Fruit fly (Drosophila melanogaster) whole organism, embryonic: ENCODE results near the gene Psa.
A peak's percentile ranks its signal among the peaks of the same experiment; 100 is the strongest.

Experiments used
- CG10267 ChIP-seq: fragments of 200-800 bp; sonication (Bioruptor generic); optimal IDR thresholded peaks from 2 replicates; lab custom pipeline; 2018; ENCODE audit warnings: missing biosample characterization, mild to moderate bottlenecking, missing genetic modification characterization, moderate library complexity
- CG10431 ChIP-seq: fragments of 200-800 bp; sonication (Bioruptor generic); optimal IDR thresholded peaks from 3 replicates; lab custom pipeline; 2018; ENCODE audit warnings: missing biosample characterization, mild to moderate bottlenecking, missing genetic modification characterization
- CG11085 ChIP-seq: fragments of 200-800 bp; sonication (Bioruptor generic); IDR thresholded peaks from 2 replicates; pipeline ENCODE4 v1.3.6; 2022; ENCODE audit warnings: missing biosample characterization, missing genetic modification characterization
- CG12155 ChIP-seq: fragments of 200-800 bp; sonication (Bioruptor generic); optimal IDR thresholded peaks from 3 replicates; lab custom pipeline; 2016; ENCODE audit warnings: missing biosample characterization, missing genetic modification characterization
- CG1233 ChIP-seq: fragments of 200-800 bp; sonication (Bioruptor generic); optimal IDR thresholded peaks from 4 replicates; lab custom pipeline; 2018; ENCODE audit warnings: missing biosample characterization, mild to moderate bottlenecking, missing genetic modification characterization
- CG13624 ChIP-seq: fragments of 200-800 bp; sonication (Bioruptor generic); optimal IDR thresholded peaks from 2 replicates; lab custom pipeline; 2016; ENCODE audit warnings: missing biosample characterization, missing genetic modification characterization
- CG13894 ChIP-seq: fragments of 200-800 bp; sonication (Bioruptor generic); optimal IDR thresholded peaks from 3 replicates; lab custom pipeline; 2018; ENCODE audit warnings: missing biosample characterization, mild to moderate bottlenecking, missing genetic modification characterization, moderate library complexity
- CG1602 ChIP-seq: fragments of 200-800 bp; sonication (Bioruptor generic); optimal IDR thresholded peaks from 3 replicates; lab custom pipeline; 2016; ENCODE audit warnings: missing biosample characterization, missing genetic modification characterization
- CG16863 ChIP-seq: fragments of 200-800 bp; sonication (Bioruptor generic); optimal IDR thresholded peaks from 3 replicates; lab custom pipeline; 2016; ENCODE audit warnings: missing biosample characterization, missing genetic modification characterization
- CG17186 ChIP-seq: fragments of 200-800 bp; sonication (Bioruptor generic); optimal IDR thresholded peaks from 3 replicates; lab custom pipeline; 2017; ENCODE audit warnings: missing biosample characterization, missing genetic modification reagents, missing genetic modification characterization
- CG18619 ChIP-seq: fragments of 200-800 bp; sonication (Bioruptor generic); optimal IDR thresholded peaks from 3 replicates; lab custom pipeline; 2017; ENCODE audit warnings: missing biosample characterization, mild to moderate bottlenecking, missing genetic modification characterization
- CG2129 ChIP-seq: fragments of 200-800 bp; sonication (Bioruptor generic); IDR thresholded peaks from 2 replicates; pipeline ENCODE4 v1.3.6; 2022; ENCODE audit warnings: missing biosample characterization, missing genetic modification characterization; ENCODE audit not compliant: partially characterized antibody
- CG31441 ChIP-seq: fragments of 200-800 bp; sonication (Bioruptor generic); IDR thresholded peaks from 2 replicates; pipeline ENCODE4 v1.3.6; 2022; ENCODE audit warnings: missing biosample characterization, missing genetic modification characterization
- CG3163 ChIP-seq: fragments of 200-800 bp; sonication (Bioruptor generic); optimal IDR thresholded peaks from 3 replicates; lab custom pipeline; 2016; ENCODE audit warnings: missing biosample characterization, missing genetic modification characterization
- CG3847 ChIP-seq: fragments of 200-800 bp; sonication (Bioruptor generic); IDR thresholded peaks from 2 replicates; pipeline ENCODE4 v1.3.6; 2022; ENCODE audit warnings: missing biosample characterization, missing genetic modification characterization
- CG3995 ChIP-seq: fragments of 200-800 bp; sonication (Bioruptor generic); optimal IDR thresholded peaks from 3 replicates; lab custom pipeline; 2016; ENCODE audit warnings: missing biosample characterization, missing genetic modification characterization
- CG4282 ChIP-seq: fragments of 200-800 bp; sonication (Bioruptor generic); optimal IDR thresholded peaks from 2 replicates; lab custom pipeline; 2016; ENCODE audit warnings: missing biosample characterization, missing genetic modification characterization
- CG43689 ChIP-seq: fragments of 200-800 bp; sonication (Bioruptor generic); IDR thresholded peaks from 2 replicates; pipeline ENCODE4 v1.3.6; 2022; ENCODE audit warnings: missing biosample characterization, missing genetic modification characterization
- CG6791 ChIP-seq: fragments of 200-800 bp; sonication (Bioruptor generic); IDR thresholded peaks from 3 replicates; pipeline ENCODE4 v1.3.6; 2022; ENCODE audit warnings: missing biosample characterization, missing genetic modification characterization; ENCODE audit not compliant: partially characterized antibody
- CG7271 ChIP-seq: fragments of 200-800 bp; sonication (Bioruptor generic); optimal IDR thresholded peaks from 2 replicates; lab custom pipeline; 2018; ENCODE audit warnings: missing biosample characterization, mild to moderate bottlenecking, missing genetic modification characterization, moderate library complexity
- Dbx ChIP-seq: fragments of 200-800 bp; sonication (Bioruptor generic); IDR thresholded peaks from 3 replicates; pipeline ENCODE4 v1.3.6; 2022; ENCODE audit warnings: missing biosample characterization, missing genetic modification characterization
- Dfd ChIP-seq, 2 experiments: fragments of >200 bp; optimal IDR thresholded peaks; 2 replicates each; lab custom pipeline; 2017; ENCODE audit warnings: missing biosample characterization in 2 of 2, missing genetic modification characterization in 2 of 2
- Dip3 ChIP-seq: fragments of 200-800 bp; sonication (Bioruptor generic); optimal IDR thresholded peaks from 3 replicates; lab custom pipeline; 2016; ENCODE audit warnings: missing biosample characterization, missing genetic modification characterization
- Dp ChIP-seq: fragments of 200-800 bp; sonication (Bioruptor generic); optimal IDR thresholded peaks from 2 replicates; lab custom pipeline; 2018; ENCODE audit warnings: missing biosample characterization, mild to moderate bottlenecking, missing genetic modification characterization, moderate library complexity
- MBD-R2 ChIP-seq: fragments of 200-800 bp; sonication (Bioruptor generic); IDR thresholded peaks from 2 replicates; pipeline ENCODE4 v1.3.6; 2022; ENCODE audit warnings: missing biosample characterization, missing genetic modification characterization
- Max ChIP-seq: fragments of 200-800 bp; sonication (Bioruptor generic); optimal IDR thresholded peaks from 2 replicates; lab custom pipeline; 2016; ENCODE audit warnings: missing biosample characterization, mild to moderate bottlenecking, missing genetic modification characterization
- NC2β ChIP-seq: fragments of 200-800 bp; sonication (Bioruptor generic); optimal IDR thresholded peaks from 2 replicates; lab custom pipeline; 2016; ENCODE audit warnings: missing biosample characterization, missing genetic modification characterization
- NFAT ChIP-seq: fragments of 200-800 bp; sonication (Bioruptor generic); IDR thresholded peaks from 2 replicates; pipeline ENCODE4 v1.3.6; 2022; ENCODE audit warnings: missing biosample characterization, missing genetic modification characterization
- Nf-YB ChIP-seq: fragments of 200-800 bp; sonication (Bioruptor generic); optimal IDR thresholded peaks from 3 replicates; lab custom pipeline; 2019; ENCODE audit warnings: missing biosample characterization, mild to moderate bottlenecking, missing genetic modification characterization, moderate library complexity
- Opbp ChIP-seq: fragments of 200-800 bp; sonication (Bioruptor generic); IDR thresholded peaks from 3 replicates; pipeline ENCODE4 v1.3.6; 2022; ENCODE audit warnings: missing biosample characterization, missing genetic modification characterization; ENCODE audit not compliant: partially characterized antibody
- Pdp1 ChIP-seq, 2 experiments: fragments of 200-800 bp; sonication (Bioruptor generic); optimal IDR thresholded peaks; 3 replicates each; lab custom pipeline; 2016; ENCODE audit warnings: missing biosample characterization in 2 of 2, missing genetic modification characterization in 2 of 2, mild to moderate bottlenecking in 1 of 2, moderate library complexity in 1 of 2
- chn ChIP-seq: fragments of 200-800 bp; sonication (Bioruptor generic); optimal IDR thresholded peaks from 2 replicates; lab custom pipeline; 2016; ENCODE audit warnings: missing biosample characterization, missing genetic modification characterization
- grau ChIP-seq: fragments of 200-800 bp; optimal IDR thresholded peaks from 3 replicates; lab custom pipeline; 2019; ENCODE audit warnings: missing biosample characterization, mild to moderate bottlenecking, missing genetic modification characterization, moderate library complexity
- insv ChIP-seq, 2 experiments: fragments of 200-800 bp; sonication (Bioruptor generic); optimal IDR thresholded peaks; 3 replicates each; lab custom pipeline; 2016 to 2018; ENCODE audit warnings: missing biosample characterization in 2 of 2, missing genetic modification characterization in 2 of 2
- inv ChIP-seq: fragments of 200-800 bp; sonication (Bioruptor generic); IDR thresholded peaks from 2 replicates; pipeline ENCODE4 v1.3.6; 2022; ENCODE audit warnings: missing biosample characterization, missing genetic modification characterization; ENCODE audit not compliant: partially characterized antibody
- lilli ChIP-seq: fragments of 200-800 bp; sonication (Bioruptor generic); optimal IDR thresholded peaks from 3 replicates; lab custom pipeline; 2016; ENCODE audit warnings: missing biosample characterization, missing genetic modification characterization
- lov ChIP-seq, 2 experiments: fragments of 200-800 bp in 1 of 2; fragments of >200 bp in 1 of 2; sonication (Bioruptor generic) in 1 of 2; IDR thresholded peaks in 1 of 2; optimal IDR thresholded peaks in 1 of 2; 2 replicates in 1 of 2; 3 replicates in 1 of 2; pipeline versions ENCODE4 v1.3.6 to Lab custom; 2017 to 2022; ENCODE audit warnings: missing biosample characterization in 1 of 2, missing genetic modification characterization in 1 of 2
- phol ChIP-seq: fragments of 200-800 bp; sonication (Bioruptor generic); optimal IDR thresholded peaks from 3 replicates; lab custom pipeline; 2018; ENCODE audit warnings: missing biosample characterization, mild to moderate bottlenecking, missing genetic modification characterization, moderate library complexity
- slbo ChIP-seq: fragments of 200-800 bp; sonication (Bioruptor generic); IDR thresholded peaks from 2 replicates; pipeline ENCODE4 v1.3.6; 2022; ENCODE audit warnings: missing biosample characterization, missing genetic modification characterization
- sr ChIP-seq: fragments of 200-800 bp; sonication (Bioruptor generic); IDR thresholded peaks from 3 replicates; pipeline ENCODE4 v1.3.6; 2022; ENCODE audit warnings: missing biosample characterization, missing genetic modification characterization
- stwl ChIP-seq: fragments of 200-800 bp; sonication (Bioruptor generic); optimal IDR thresholded peaks from 3 replicates; lab custom pipeline; 2018; ENCODE audit warnings: missing biosample characterization, mild to moderate bottlenecking, missing genetic modification characterization, moderate library complexity
- tio ChIP-seq: fragments of 200-800 bp; sonication (Bioruptor generic); optimal IDR thresholded peaks from 2 replicates; lab custom pipeline; 2017; ENCODE audit warnings: missing biosample characterization, missing genetic modification characterization, inconsistent platforms
- tna ChIP-seq: fragments of 200-800 bp; sonication (Bioruptor generic); IDR thresholded peaks from 2 replicates; pipeline ENCODE4 v1.3.6; 2022; ENCODE audit warnings: missing biosample characterization, missing genetic modification characterization; ENCODE audit not compliant: partially characterized antibody
- twi ChIP-seq: fragments of 200-800 bp; optimal IDR thresholded peaks from 2 replicates; lab custom pipeline; 2019; ENCODE audit warnings: missing biosample characterization, mild to moderate bottlenecking, missing genetic modification characterization, moderate library complexity
- tx ChIP-seq: fragments of 200-800 bp; sonication (Bioruptor generic); optimal IDR thresholded peaks from 2 replicates; lab custom pipeline; 2016; ENCODE audit warnings: missing biosample characterization, missing genetic modification characterization
- vnd ChIP-seq: fragments of 200-800 bp; sonication (Bioruptor generic); IDR thresholded peaks from 3 replicates; pipeline ENCODE4 v1.3.6; 2022; ENCODE audit warnings: missing biosample characterization, missing genetic modification characterization; ENCODE audit not compliant: partially characterized antibody
- wor ChIP-seq: fragments of 200-800 bp; sonication (Bioruptor generic); IDR thresholded peaks from 2 replicates; pipeline ENCODE4 v1.3.6; 2022; ENCODE audit warnings: missing biosample characterization, missing genetic modification characterization
- zen2 ChIP-seq: fragments of 200-800 bp; sonication (Bioruptor generic); IDR thresholded peaks from 3 replicates; pipeline ENCODE4 v1.3.6; 2022; ENCODE audit warnings: missing biosample characterization, missing genetic modification characterization; ENCODE audit not compliant: partially characterized antibody

The Psa gene

DNA sequence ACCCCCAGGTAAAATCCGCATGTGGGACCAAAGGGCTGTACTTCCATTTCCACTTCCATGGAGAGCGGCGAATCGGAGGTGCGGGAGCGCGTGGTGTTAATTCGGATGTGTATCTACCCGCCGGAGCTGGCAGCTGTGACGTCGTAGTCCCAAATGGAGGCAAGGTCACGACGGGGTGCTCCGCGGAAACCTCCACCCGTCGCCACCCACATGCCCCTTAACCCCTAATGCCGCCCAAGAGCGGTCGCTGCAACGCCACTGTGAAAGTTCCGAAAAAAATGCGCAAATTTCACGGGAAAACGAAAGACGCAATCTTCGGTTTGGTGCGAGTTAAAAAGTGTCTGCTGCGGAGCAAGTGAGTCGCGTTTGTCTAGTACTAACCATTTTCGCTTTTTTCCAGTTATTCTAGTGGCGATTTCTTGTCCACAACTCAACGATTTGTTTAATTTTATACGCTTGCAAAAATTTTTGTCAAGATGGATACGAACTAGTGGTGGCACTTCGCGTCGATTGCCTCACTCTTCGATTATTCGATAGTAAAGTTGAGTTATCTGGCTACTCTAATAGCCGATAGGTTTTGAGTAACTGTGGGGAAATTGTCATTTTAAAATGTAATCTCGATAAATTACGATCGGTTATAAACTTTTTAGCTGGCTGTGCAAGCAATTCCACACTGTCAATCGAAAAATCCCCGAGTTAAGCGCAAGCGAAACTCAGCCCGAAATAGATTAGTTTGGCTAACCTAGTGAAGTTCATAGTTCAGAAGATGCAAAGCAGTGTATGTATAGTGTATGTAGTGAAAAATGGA, at the start of gene Psa, which contains the start of gene hfp (continued):
- TF ChIP-seq Dp (peak; percentile 79), CG12155 (GFP tag; lab: Kevin White, UChicago) (no peak), tio (GFP tag; lab: Kevin White, UChicago) (no peak), CG13624 (GFP tag; lab: Kevin White, UChicago) (peak; percentile 1), inv (peak; percentile 35; the same call in 1 of the 2 replicates), CG10431 (GFP tag; lab: Kevin White, UChicago) (no peak), insv (GFP tag; optimal IDR thresholded peaks at IDR 0.05; lab: Kevin White, UChicago) (no peak), CG10267 (tag; lab: Kevin White, UChicago) (peak; percentile 40), Max (no peak), wor (GFP tag; lab: Robert Waterston, UW) (no peak), CG13894 (tag; lab: Kevin White, UChicago) (no peak), twi (tag; lab: Kevin White, UChicago) (no peak), lilli (GFP tag; lab: Kevin White, UChicago) (no peak), CG7271 (peak; percentile 53), stwl (tag; lab: Kevin White, UChicago) (peak; percentile 88), slbo (GFP tag; lab: Robert Waterston, UW) (no peak), CG3163 (no peak), CG3847 (no peak), Opbp (GFP tag; lab: Robert Waterston, UW) (peak; percentile 76; the same call in 2 of the 3 replicates), lov (optimal IDR thresholded peaks at IDR 0.05; lab: Kevin White, UChicago) (no peak), lov (GFP tag; IDR thresholded peaks at IDR 0.05; lab: Robert Waterston, UW) (no peak), CG1233 (GFP tag; lab: Kevin White, UChicago) (no peak), CG16863 (GFP tag; lab: Kevin White, UChicago) (no peak), Pdp1 (GFP tag; optimal IDR thresholded peaks at IDR 0.05; lab: Kevin White, UChicago) (peak in 1 of 2 experiments; percentile 56), CG17186 (GFP tag; lab: Kevin White, UChicago) (no peak), CG4282 (no peak), Dfd (GFP tag; optimal IDR thresholded peaks at IDR 0.05; lab: Kevin White, UChicago) (no peak), Dbx (GFP tag; lab: Robert Waterston, UW) (no peak), tx (GFP tag; lab: Kevin White, UChicago) (no peak), MBD-R2 (peak; percentile 37; the same call in 1 of the 2 replicates), NC2β (GFP tag; lab: Kevin White, UChicago) (peak; percentile 7), CG3995 (GFP tag; lab: Kevin White, UChicago) (peak; percentile 90), sr (GFP tag; lab: Robert Waterston, UW) (no peak), CG2129 (GFP tag; lab: Robert Waterston, UW) (no peak; the same call in 1 of the 2 replicates), CG6791 (GFP tag; lab: Robert Waterston, UW) (peak; percentile 86), CG18619 (GFP tag; lab: Kevin White, UChicago) (no peak), CG1602 (no peak), grau (tag; lab: Kevin White, UChicago) (peak; percentile 7), phol (tag; lab: Kevin White, UChicago) (peak; percentile 91), NFAT (GFP tag; lab: Robert Waterston, UW) (no peak), Nf-YB (no peak), tna (GFP tag; lab: Robert Waterston, UW) (peak; percentile 78), Dip3 (GFP tag; lab: Kevin White, UChicago) (no peak), vnd (GFP tag; lab: Robert Waterston, UW) (peak; percentile 66), CG31441 (GFP tag; lab: Robert Waterston, UW) (no peak), CG43689 (GFP tag; lab: Robert Waterston, UW) (no peak), zen2 (GFP tag; lab: Robert Waterston, UW) (peak; percentile 69), CG11085 (GFP tag; lab: Robert Waterston, UW) (no peak), chn (GFP tag; lab: Kevin White, UChicago) (no peak)
